Worm (Caenorhabditis elegans): ENCODE measurements around the gene pdtf-1.
"Not testable (repeated sequence)": the region's sequence is repeated elsewhere in the genome, so short reads cannot be mapped to it uniquely, and the experiment has no call there.

The pdtf-1 gene

DNA sequence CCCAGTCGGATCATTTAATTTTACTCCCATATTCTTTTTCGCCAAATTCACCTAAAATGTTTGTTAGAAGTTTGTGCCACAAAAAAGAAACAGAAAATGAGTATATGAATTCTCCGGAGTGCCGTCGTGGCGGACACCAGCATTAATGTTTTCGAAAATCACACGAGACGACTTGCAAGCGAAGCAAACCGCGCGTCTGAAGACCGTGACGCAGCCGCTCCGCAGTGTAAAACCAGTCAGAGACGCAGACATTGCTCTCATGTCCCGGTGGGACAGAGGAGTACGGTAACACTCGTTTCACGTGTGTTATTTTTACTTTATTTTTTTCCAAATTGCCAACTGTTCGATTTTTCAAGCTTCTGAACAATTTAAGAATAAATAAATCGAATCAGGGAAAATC, at the start of gene pdtf-1, which contains the start of gene T26A8.4:
Gene pdtf-1, plus strand, starts transcription at position 330 of the 400 bp plus-strand sequence.
Gene T26A8.4, minus strand, starts transcription at position 185 of the 400 bp plus-strand sequence.
- TF ChIP-seq unc-62 (GFP tag; optimal IDR thresholded peaks at IDR 0.05): peak; percentile 19

DNA sequence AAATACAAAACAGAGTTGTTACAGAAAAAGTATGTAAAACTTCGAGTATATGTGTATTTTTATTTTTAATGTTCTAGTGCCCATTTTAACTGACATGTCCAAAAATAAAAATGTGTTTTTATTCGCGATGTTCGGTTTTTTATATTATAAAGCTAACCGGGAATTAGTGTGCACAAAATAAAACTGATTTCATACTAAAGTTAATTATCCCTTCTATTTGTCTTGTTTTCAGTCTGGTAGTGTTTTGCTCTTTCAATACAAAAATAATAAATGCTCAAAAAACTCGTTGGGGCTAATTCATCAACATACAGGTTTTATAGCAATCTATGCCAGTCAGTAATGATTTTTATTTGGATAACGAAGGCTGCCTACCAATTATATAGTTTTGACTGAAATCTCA, 48.1 kb upstream of the pdtf-1 start:
- TF ChIP-seq unc-62 (GFP tag; optimal IDR thresholded peaks at IDR 0.05): no peak

DNA sequence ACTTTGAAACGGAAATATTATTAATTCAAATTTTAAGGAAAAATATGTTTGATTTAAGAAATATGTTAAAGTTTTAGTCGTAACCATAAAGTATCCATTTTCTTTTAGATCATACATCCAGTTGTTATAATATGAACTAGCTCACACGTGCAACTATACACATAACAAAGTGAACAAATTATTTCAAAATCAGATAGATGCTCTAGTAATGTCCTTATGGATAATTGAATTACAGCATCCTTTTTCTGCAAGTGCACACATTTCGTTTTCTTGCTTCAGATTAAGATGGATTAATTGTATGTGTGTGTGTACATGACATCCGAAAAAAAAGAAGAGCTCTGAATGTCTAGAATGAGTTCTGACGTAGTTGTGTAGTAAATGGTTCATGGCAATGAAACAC, 47.2 kb upstream of the pdtf-1 start:
- TF ChIP-seq unc-62 (GFP tag; optimal IDR thresholded peaks at IDR 0.05): no peak

DNA sequence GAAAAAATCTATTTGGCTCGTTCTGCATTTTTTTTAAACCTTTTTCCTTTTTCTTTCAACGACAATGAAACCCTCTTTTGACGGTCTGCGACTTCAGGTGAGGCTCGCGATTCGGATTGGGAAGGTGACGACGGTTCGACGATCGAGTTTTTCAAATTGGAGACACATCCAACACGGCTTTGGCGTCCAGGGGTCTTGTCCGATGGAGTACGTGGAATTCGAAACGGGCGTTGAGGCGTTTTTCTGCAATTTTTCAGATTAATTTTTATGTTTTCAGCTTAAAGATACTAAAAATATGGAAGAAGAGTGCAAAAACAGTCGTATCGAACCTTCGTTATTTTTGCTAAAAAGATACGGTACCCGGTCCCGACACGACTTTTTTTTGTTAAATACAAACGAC, 43.7 kb upstream of the pdtf-1 start, which contains the start of gene D2096.10:
Gene D2096.10, minus strand, starts transcription at position 101 of the 400 bp plus-strand sequence.
- TF ChIP-seq unc-62 (GFP tag; optimal IDR thresholded peaks at IDR 0.05): not testable (repeated sequence)

DNA sequence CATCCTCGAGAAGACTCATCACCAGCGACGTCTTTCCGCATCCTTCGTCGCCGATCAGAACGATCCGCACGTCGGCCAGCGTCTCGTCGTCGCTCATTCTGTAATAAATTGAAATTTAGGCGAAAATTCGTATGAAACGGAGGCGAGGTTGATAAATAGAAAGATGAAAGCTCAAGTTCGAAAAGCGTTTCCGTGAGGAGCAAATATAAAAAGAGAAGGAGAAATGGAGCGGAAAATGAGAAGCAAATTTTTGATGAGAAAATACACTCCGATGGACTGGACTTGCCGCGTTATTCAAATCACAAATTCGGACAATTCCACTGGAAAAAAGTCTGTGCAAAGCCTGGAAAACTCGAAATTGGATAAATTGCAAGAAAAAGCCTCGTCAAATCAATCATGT, 38.7 kb upstream of the pdtf-1 start, which contains the start of gene D2096.11:
Gene D2096.11, minus strand, starts transcription at position 101 of the 400 bp plus-strand sequence.
- TF ChIP-seq unc-62 (GFP tag; optimal IDR thresholded peaks at IDR 0.05): no peak

DNA sequence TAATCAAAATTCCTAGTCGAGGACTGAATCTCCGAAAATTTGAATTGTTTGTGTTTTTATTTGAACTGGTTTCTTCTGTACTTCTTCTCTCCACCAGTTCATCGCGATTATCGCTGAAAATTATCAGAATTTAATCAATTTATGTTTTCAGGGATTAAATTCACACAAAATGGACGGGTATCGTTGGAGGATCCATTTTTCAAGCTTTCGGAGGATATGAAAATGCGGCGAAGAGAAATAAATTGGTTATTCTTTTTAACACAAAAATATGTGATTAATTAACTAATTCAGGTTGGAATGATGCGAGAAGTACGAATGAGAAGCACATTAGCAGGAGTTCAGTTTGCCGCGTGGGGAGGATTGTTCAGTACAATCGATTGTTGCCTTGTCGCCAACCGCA, 36.5 kb upstream of the pdtf-1 start, which contains the start of gene timm-17B.2:
Gene timm-17B.2, plus strand, starts transcription at position 301 of the 400 bp plus-strand sequence.
- no peak for TF ChIP-seq unc-62 (GFP tag; optimal IDR thresholded peaks at IDR 0.05)

DNA sequence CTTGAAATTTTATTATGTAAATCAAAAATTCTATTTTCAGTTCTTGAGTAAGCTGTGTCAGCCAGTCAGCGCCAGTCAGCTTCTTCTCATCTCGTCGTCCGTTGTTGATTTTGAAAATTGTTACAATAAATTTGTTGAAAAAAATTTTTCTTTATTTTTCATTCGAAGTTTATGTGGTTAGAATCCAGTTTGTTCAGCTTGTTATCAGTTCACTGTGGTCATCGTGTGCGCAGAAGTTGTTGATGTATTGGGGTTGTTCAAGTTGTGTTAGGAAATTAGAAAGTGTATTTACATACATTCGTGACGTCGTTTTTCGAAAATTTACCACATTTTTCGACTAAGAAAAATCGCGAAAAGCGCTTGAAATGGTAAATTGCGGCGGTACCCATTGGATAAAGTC, 35.0 kb upstream of the pdtf-1 start:
- TF ChIP-seq unc-62 (GFP tag; optimal IDR thresholded peaks at IDR 0.05): no peak

DNA sequence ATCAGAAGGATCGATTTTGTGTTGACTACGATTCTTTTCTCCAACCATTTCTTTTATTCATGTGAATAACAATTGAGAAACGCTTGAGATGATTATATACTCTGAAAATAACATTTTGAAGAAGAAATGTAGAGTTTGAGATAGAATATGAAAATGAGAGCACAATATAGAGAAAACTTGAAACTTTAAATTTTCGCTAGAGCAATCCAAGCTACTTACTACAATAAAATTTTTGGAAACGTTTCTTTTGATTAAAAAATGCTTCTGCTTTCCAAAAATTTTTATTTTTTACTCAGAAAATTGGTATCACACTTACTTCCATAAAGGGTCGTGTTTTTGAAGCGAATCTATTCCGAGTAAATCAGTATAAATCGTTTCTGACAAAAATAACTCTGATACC, 11.9 kb upstream of the pdtf-1 start, which contains the start of gene M116.5:
Gene M116.5, minus strand, starts transcription at position 101 of the 400 bp plus-strand sequence.
- TF ChIP-seq unc-62 (GFP tag; optimal IDR thresholded peaks at IDR 0.05): no peak

DNA sequence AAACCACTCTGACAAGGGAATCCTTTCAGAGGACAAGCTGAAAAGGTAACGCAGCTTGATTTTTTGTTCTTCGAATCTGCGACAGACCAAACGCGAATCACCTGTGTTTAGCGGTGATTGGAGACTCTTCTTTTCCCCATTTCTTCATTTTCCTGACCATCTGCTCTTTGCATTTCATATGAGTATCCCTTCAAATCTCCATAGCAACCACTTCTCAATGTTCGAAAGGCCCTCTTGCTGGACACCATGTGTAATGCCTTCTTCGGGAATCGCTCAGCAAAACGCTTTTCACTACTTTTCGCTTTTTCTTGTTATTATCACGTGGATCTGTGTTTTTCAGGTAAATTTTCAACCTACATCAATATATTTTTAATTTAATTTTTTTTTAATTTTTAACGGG, 6.3 kb upstream of the pdtf-1 start, which contains the start of the genes T26A8.3 and tmem-231:
Gene T26A8.3, minus strand, starts transcription at position 101 of the 400 bp plus-strand sequence.
Gene tmem-231, plus strand, starts transcription at position 249 of the 400 bp plus-strand sequence.
- no peak for TF ChIP-seq unc-62 (GFP tag; optimal IDR thresholded peaks at IDR 0.05)

DNA sequence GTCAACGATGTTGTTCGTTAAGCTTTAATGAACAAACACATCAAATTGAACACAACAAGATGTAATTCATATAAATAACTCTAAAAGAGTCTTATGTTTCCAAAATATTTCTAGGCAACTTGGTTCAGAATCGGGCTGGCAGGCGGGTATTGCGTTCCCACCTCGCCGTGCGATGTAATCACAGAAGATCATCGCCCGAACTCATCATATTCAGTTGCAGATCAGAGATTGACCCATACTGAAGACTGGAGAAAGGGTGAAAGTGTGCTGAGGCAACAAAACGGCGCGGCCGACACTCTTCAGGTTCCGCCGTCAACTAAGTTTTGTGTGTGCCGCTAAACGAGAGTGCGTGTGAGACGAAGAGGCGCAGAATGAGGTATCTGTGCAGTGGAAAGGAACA, 4.3 kb upstream of the pdtf-1 start:
- TF ChIP-seq unc-62 (GFP tag; optimal IDR thresholded peaks at IDR 0.05): no peak

DNA sequence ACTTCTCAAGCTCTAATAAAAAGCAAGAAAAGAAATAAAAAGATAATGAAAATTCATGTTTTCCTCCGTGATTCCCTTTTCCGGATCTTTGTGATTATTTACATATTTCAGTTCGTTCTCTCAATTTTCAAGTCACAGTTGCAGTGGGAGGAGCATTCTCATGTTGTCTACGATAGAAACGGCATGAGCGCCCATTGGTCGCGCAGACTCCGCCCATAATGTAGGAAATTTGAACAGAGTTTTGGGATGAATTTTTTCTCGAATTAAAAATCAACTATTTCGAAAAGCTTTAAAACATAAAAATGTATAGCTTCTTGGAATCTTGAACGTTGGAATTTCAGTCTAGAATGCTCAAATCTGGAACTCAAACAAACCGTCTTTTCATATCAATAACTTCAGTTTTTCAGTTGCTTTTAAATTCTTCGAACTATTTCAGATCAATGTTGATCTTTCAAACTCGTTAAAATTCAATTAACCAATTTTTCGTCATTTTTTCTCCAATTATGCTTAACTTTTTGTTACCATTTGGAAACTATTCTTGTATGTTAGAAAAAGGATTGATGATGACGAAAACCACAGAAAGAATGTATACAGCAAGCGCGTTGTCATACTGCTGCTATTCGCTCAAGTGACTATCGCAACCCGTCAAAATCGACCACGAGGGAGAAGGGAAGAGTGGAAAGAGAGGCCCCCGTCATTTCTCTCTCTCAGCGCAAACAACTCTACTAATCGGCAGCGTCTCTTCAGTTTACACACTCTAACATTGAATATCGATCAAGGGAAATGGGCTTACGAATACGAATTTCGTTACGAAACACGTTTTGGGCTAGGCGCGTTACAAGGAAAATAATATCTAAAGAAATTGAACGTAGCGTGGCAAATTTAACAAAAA, 1.0 kb upstream of the pdtf-1 start:
- no peak for TF ChIP-seq unc-62 (GFP tag; optimal IDR thresholded peaks at IDR 0.05)

DNA sequence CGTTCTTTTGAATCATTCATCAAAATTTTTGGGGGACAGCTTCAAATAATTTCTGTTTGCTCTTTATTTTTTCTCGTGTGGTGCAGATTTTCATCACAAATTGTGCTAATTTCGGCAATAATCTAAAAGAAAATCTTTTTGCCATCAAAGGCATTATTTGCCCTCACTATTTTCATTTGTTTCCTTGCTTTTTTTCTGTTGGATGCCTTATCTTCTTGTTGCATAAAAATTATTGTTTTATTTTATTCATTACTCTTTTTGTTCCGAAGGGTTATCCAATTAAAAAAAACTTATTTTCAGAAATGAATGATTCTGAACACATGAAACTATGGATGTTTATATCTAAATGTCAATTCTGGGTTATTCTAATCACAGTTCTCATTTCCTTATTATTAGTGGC, 14.1 kb downstream of the pdtf-1 start, which contains the start of gene T01B11.1:
Gene T01B11.1, plus strand, starts transcription at position 301 of the 400 bp plus-strand sequence.
- no peak for TF ChIP-seq unc-62 (GFP tag; optimal IDR thresholded peaks at IDR 0.05)

DNA sequence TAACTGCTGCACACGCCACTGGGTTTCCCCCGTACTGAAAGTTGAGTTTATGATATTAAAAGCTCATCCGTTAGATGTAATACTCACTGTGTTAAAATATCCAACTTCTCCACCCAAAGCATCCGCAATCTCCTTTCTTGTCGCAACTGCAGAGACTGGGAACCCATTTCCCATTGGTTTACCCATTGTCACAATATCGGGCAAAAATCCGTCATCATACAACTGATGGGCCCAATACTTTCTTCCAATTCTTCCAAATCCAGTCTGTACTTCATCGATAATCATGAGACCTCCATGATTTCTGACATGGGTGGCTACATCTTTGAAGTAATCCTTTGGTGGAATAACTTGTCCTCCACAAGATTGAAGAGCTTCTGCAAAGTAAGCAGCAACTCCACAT, 17.0 kb downstream of the pdtf-1 start:
- TF ChIP-seq unc-62 (GFP tag; optimal IDR thresholded peaks at IDR 0.05): no peak

DNA sequence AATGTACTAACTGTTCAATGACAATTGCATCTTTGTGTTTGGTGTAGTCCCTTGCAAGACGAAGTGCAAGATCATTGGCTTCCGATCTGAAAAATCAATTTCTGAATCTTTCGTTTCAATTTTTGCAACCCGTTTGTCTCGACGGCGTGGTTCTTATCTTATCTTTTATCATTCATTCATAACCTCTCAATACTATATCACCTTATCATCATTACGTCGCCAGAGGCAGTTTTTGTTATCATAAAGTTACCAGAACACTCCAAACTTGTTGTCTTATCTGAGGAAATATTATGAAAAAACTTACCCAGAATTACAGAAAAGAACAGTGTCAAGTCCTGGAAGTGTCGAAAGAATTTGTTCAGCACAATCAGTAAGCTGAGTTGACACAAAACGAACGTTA, 17.7 kb downstream of the pdtf-1 start:
- no peak for TF ChIP-seq unc-62 (GFP tag; optimal IDR thresholded peaks at IDR 0.05)

DNA sequence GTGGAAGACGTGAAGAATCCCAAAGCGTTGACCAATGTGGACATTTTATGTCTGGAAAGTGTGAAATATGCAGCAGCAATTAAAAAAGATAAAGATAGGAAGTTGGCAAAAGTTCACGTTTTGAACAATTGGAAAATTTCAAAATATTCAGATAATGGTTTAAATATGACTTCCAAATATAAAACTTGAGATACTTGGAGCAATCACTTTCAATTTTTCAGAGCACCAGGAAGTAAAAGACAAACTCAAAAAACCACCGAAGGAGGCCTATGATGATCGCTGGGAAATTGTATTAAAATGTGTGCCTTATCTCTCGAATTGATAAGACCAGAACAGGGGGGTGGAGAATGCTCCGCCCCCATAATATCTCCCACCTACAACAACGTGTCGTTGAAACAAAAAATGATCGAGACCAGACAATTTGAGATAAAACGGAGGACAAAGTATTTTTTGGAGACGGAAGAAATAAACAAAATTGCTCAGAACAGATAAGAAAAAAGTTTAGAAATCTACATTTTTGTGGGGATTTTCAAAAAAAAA, 18.9 kb downstream of the pdtf-1 start, which contains the start of gene eppl-1:
Gene eppl-1, minus strand, starts transcription at position 51 of the 540 bp plus-strand sequence.
- TF ChIP-seq unc-62 (GFP tag; optimal IDR thresholded peaks at IDR 0.05): no peak

DNA sequence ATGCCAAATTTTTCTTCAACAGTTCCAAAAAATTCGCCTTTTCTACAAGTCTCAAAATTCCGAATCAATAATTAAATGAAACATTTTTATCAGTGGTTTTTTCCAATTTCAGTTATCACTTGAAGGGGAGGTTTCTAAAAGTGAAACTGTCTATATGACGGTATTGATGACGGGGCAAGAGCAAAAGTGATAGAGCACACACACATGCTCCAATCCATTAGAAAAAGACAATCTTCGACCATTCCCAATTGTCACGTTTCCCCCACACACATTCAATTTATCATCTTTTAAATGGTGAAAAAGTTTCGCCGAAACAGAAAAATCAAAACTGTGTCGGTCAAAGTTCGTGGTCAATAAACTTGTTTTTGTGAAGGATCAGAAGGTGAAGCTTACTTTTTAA, 20.3 kb downstream of the pdtf-1 start:
- no peak for TF ChIP-seq unc-62 (GFP tag; optimal IDR thresholded peaks at IDR 0.05)

All from whole organism, dauer.